Fruit fly (Drosophila melanogaster) whole organism, embryonic: ENCODE data around the gene CG11085.
A peak's percentile ranks its signal among the peaks of the same experiment; 100 is the strongest.

ENCODE experiments used
- Ada2b ChIP-seq: fragments of 200-800 bp; sonication (Bioruptor generic); IDR thresholded peaks from 2 replicates; pipeline ENCODE4 v1.3.6; 2022; ENCODE audit warnings: missing biosample characterization, missing genetic modification characterization
- Aef1 ChIP-seq: fragments of 200-800 bp; sonication (Bioruptor generic); IDR thresholded peaks from 3 replicates; pipeline ENCODE4 v1.3.6; 2022; ENCODE audit warnings: missing biosample characterization, missing genetic modification characterization
- B-H2 ChIP-seq: fragments of 200-800 bp; sonication (Bioruptor generic); optimal IDR thresholded peaks from 2 replicates; lab custom pipeline; 2018; ENCODE audit warnings: missing biosample characterization, mild to moderate bottlenecking, missing genetic modification characterization
- Blimp-1 ChIP-seq: fragments of 200-800 bp; sonication (Bioruptor generic); optimal IDR thresholded peaks from 3 replicates; lab custom pipeline; 2018; ENCODE audit warnings: missing biosample characterization, missing genetic modification characterization, mild to moderate bottlenecking, moderate library complexity, missing genetic modification reagents
- Bteb2 ChIP-seq: fragments of 200-800 bp; sonication (Bioruptor generic); optimal IDR thresholded peaks from 2 replicates; lab custom pipeline; 2016; ENCODE audit warnings: missing biosample characterization, missing genetic modification characterization
- CG10267 ChIP-seq: fragments of 200-800 bp; sonication (Bioruptor generic); optimal IDR thresholded peaks from 2 replicates; lab custom pipeline; 2018; ENCODE audit warnings: missing biosample characterization, mild to moderate bottlenecking, missing genetic modification characterization, moderate library complexity
- CG10321 ChIP-seq: fragments of 200-800 bp; sonication (Bioruptor generic); IDR thresholded peaks from 2 replicates; pipeline ENCODE4 v1.3.6; 2022; ENCODE audit warnings: missing biosample characterization, missing genetic modification characterization
- CG10366 ChIP-seq: fragments of 200-800 bp; sonication (Bioruptor generic); IDR thresholded peaks from 2 replicates; pipeline ENCODE4 v1.3.6; 2022; ENCODE audit warnings: missing biosample characterization, missing genetic modification characterization
- CG11696 ChIP-seq: fragments of 200-800 bp; sonication (Bioruptor generic); IDR thresholded peaks from 2 replicates; pipeline ENCODE4 v1.3.6; 2022; ENCODE audit warnings: missing biosample characterization, missing genetic modification characterization
- CG12155 ChIP-seq: fragments of 200-800 bp; sonication (Bioruptor generic); optimal IDR thresholded peaks from 3 replicates; lab custom pipeline; 2016; ENCODE audit warnings: missing biosample characterization, missing genetic modification characterization
- CG12299 ChIP-seq: fragments of 200-800 bp; sonication (Bioruptor generic); optimal IDR thresholded peaks from 2 replicates; lab custom pipeline; 2018; ENCODE audit warnings: missing biosample characterization, mild to moderate bottlenecking, missing genetic modification characterization
- CG13775 ChIP-seq: fragments of 200-800 bp; sonication (Bioruptor generic); optimal IDR thresholded peaks from 3 replicates; lab custom pipeline; 2017; ENCODE audit warnings: missing biosample characterization, mild to moderate bottlenecking, missing genetic modification characterization
- CG15011 ChIP-seq: fragments of 200-800 bp; sonication (Bioruptor generic); optimal IDR thresholded peaks from 3 replicates; lab custom pipeline; 2018; ENCODE audit warnings: missing biosample characterization, mild to moderate bottlenecking, missing genetic modification characterization
- CG1792 ChIP-seq: fragments of 200-800 bp; sonication (Bioruptor generic); optimal IDR thresholded peaks from 2 replicates; lab custom pipeline; 2016; ENCODE audit warnings: missing biosample characterization, missing genetic modification characterization
- CG18476 ChIP-seq: fragments of 200-800 bp; sonication (Bioruptor generic); optimal IDR thresholded peaks from 2 replicates; lab custom pipeline; 2016; ENCODE audit warnings: missing biosample characterization, mild to moderate bottlenecking, missing genetic modification characterization
- CG4328 ChIP-seq: fragments of 200-800 bp; sonication (Bioruptor generic); optimal IDR thresholded peaks from 3 replicates; lab custom pipeline; 2017; ENCODE audit warnings: missing biosample characterization, missing genetic modification reagents, missing genetic modification characterization
- CG6689 ChIP-seq: fragments of 200-800 bp; sonication (Bioruptor generic); IDR thresholded peaks from 2 replicates; pipeline ENCODE4 v1.3.6; 2022; ENCODE audit warnings: missing biosample characterization, missing genetic modification characterization
- CG7357 ChIP-seq: fragments of 200-800 bp; sonication (Bioruptor generic); IDR thresholded peaks from 3 replicates; pipeline ENCODE4 v1.3.6; 2022; ENCODE audit warnings: missing biosample characterization, missing genetic modification characterization
- CG7963 ChIP-seq: fragments of 200-800 bp; sonication (Bioruptor generic); IDR thresholded peaks from 3 replicates; pipeline ENCODE4 v1.3.6; 2022; ENCODE audit warnings: missing biosample characterization, missing genetic modification characterization; ENCODE audit not compliant: partially characterized antibody
- CG8281 ChIP-seq: fragments of 200-800 bp; sonication (Bioruptor generic); optimal IDR thresholded peaks from 2 replicates; lab custom pipeline; 2018; ENCODE audit warnings: missing biosample characterization, mild to moderate bottlenecking, missing genetic modification characterization, moderate library complexity
- CG8388 ChIP-seq: fragments of 200-800 bp; sonication (Bioruptor generic); optimal IDR thresholded peaks from 2 replicates; lab custom pipeline; 2019; ENCODE audit warnings: missing biosample characterization, mild to moderate bottlenecking, missing genetic modification characterization, moderate library complexity
- Gsc ChIP-seq: fragments of 200-800 bp; sonication (Bioruptor generic); IDR thresholded peaks from 2 replicates; pipeline ENCODE4 v1.3.6; 2022; ENCODE audit warnings: missing biosample characterization, missing genetic modification characterization
- HLH54F ChIP-seq: fragments of 200-800 bp; sonication (Bioruptor generic); optimal IDR thresholded peaks from 3 replicates; lab custom pipeline; 2016; ENCODE audit warnings: missing biosample characterization, missing genetic modification characterization
- Hr78 ChIP-seq, 2 experiments: fragments of 200-800 bp in 1 of 2; fragments of >200 bp in 1 of 2; sonication (Bioruptor generic) in 1 of 2; optimal IDR thresholded peaks; 2 replicates each; lab custom pipeline; 2017 to 2019; ENCODE audit warnings: missing biosample characterization in 2 of 2, missing genetic modification characterization in 2 of 2, mild to moderate bottlenecking in 1 of 2, moderate library complexity in 1 of 2
- NFAT ChIP-seq: fragments of 200-800 bp; sonication (Bioruptor generic); IDR thresholded peaks from 2 replicates; pipeline ENCODE4 v1.3.6; 2022; ENCODE audit warnings: missing biosample characterization, missing genetic modification characterization
- Spps ChIP-seq: fragments of 200-800 bp; sonication (Bioruptor generic); optimal IDR thresholded peaks from 2 replicates; lab custom pipeline; 2018; ENCODE audit warnings: missing biosample characterization, mild to moderate bottlenecking, missing genetic modification characterization
- chn ChIP-seq: fragments of 200-800 bp; sonication (Bioruptor generic); optimal IDR thresholded peaks from 2 replicates; lab custom pipeline; 2016; ENCODE audit warnings: missing biosample characterization, missing genetic modification characterization
- crol ChIP-seq: fragments of 200-800 bp; sonication (Bioruptor generic); IDR thresholded peaks from 2 replicates; pipeline ENCODE4 v1.3.6; 2022; ENCODE audit warnings: missing biosample characterization, missing genetic modification characterization
- dmrt11E ChIP-seq: fragments of 200-800 bp; sonication (Bioruptor generic); optimal IDR thresholded peaks from 3 replicates; lab custom pipeline; 2018; ENCODE audit warnings: missing biosample characterization, mild to moderate bottlenecking, missing genetic modification characterization, moderate library complexity
- en ChIP-seq: fragments of 200-800 bp; sonication (Bioruptor generic); optimal IDR thresholded peaks from 2 replicates; lab custom pipeline; 2016; ENCODE audit warnings: missing biosample characterization, missing genetic modification characterization
- fd3F ChIP-seq: fragments of 200-800 bp; sonication (Bioruptor generic); optimal IDR thresholded peaks from 2 replicates; lab custom pipeline; 2018; ENCODE audit warnings: missing biosample characterization, mild to moderate bottlenecking, missing genetic modification characterization, moderate library complexity
- fru ChIP-seq: fragments of >200 bp; optimal IDR thresholded peaks from 2 replicates; lab custom pipeline; 2017
- klu ChIP-seq: fragments of 200-800 bp; sonication (Bioruptor generic); IDR thresholded peaks from 2 replicates; pipeline ENCODE4 v1.3.6; 2022; ENCODE audit warnings: missing biosample characterization, missing genetic modification characterization
- lab ChIP-seq: fragments of 200-800 bp; sonication (Bioruptor generic); optimal IDR thresholded peaks from 3 replicates; lab custom pipeline; 2017; ENCODE audit warnings: missing biosample characterization, missing genetic modification characterization, mild to moderate bottlenecking, moderate library complexity, missing genetic modification reagents
- lola ChIP-seq, 3 experiments: fragments of >200 bp in 2 of 3; fragments of 200-800 bp in 1 of 3; sonication (Bioruptor generic) in 1 of 3; optimal IDR thresholded peaks; 2 replicates each; lab custom pipeline; 2017 to 2019; ENCODE audit warnings: missing biosample characterization in 3 of 3, missing genetic modification characterization in 3 of 3, mild to moderate bottlenecking in 1 of 3, moderate library complexity in 1 of 3
- maf-S ChIP-seq: fragments of 200-800 bp; sonication (Bioruptor generic); optimal IDR thresholded peaks from 2 replicates; lab custom pipeline; 2016; ENCODE audit warnings: missing biosample characterization, missing genetic modification characterization
- mam ChIP-seq: fragments of 200-800 bp; sonication (Bioruptor generic); optimal IDR thresholded peaks from 3 replicates; lab custom pipeline; 2016; ENCODE audit warnings: missing biosample characterization, missing genetic modification characterization
- mld ChIP-seq: fragments of 200-800 bp; sonication (Bioruptor generic); IDR thresholded peaks from 3 replicates; pipeline ENCODE4 v1.3.6; 2022; ENCODE audit warnings: missing biosample characterization, missing genetic modification characterization; ENCODE audit not compliant: partially characterized antibody
- nmo ChIP-seq: fragments of 200-800 bp; sonication (Bioruptor generic); optimal IDR thresholded peaks from 2 replicates; lab custom pipeline; 2018; ENCODE audit warnings: missing biosample characterization, mild to moderate bottlenecking, missing genetic modification characterization, moderate library complexity
- pho ChIP-seq: fragments of 200-800 bp; sonication (Bioruptor generic); optimal IDR thresholded peaks from 2 replicates; lab custom pipeline; 2016; ENCODE audit warnings: missing biosample characterization, missing genetic modification characterization
- sim ChIP-seq: fragments of 200-800 bp; sonication (Bioruptor generic); IDR thresholded peaks from 2 replicates; pipeline ENCODE4 v1.3.6; 2022; ENCODE audit warnings: missing biosample characterization, missing genetic modification characterization
- slp2 ChIP-seq: fragments of 200-800 bp; sonication (Bioruptor generic); optimal IDR thresholded peaks from 2 replicates; lab custom pipeline; 2016; ENCODE audit warnings: missing biosample characterization, missing genetic modification characterization
- ssp ChIP-seq: fragments of 200-800 bp; sonication (Bioruptor generic); IDR thresholded peaks from 2 replicates; pipeline ENCODE4 v1.3.6; 2022; ENCODE audit warnings: missing biosample characterization, missing genetic modification characterization
- tgo ChIP-seq: fragments of 200-800 bp; sonication (Bioruptor generic); IDR thresholded peaks from 3 replicates; pipeline ENCODE4 v1.3.6; 2022; ENCODE audit warnings: missing biosample characterization, missing genetic modification characterization
- trem ChIP-seq: fragments of 200-800 bp; optimal IDR thresholded peaks from 3 replicates; lab custom pipeline; 2019; ENCODE audit warnings: missing biosample characterization, mild to moderate bottlenecking, missing genetic modification characterization, moderate library complexity
- unc-4 ChIP-seq: fragments of 200-800 bp; sonication (Bioruptor generic); IDR thresholded peaks from 2 replicates; pipeline ENCODE4 v1.3.6; 2022; ENCODE audit warnings: missing biosample characterization, missing genetic modification characterization; ENCODE audit not compliant: partially characterized antibody
- unpg ChIP-seq: fragments of 200-800 bp; sonication (Bioruptor generic); optimal IDR thresholded peaks from 3 replicates; lab custom pipeline; 2018; ENCODE audit warnings: missing biosample characterization, mild to moderate bottlenecking, missing genetic modification characterization, moderate library complexity
- z ChIP-seq: fragments of 200-800 bp; sonication (Bioruptor generic); IDR thresholded peaks from 3 replicates; pipeline ENCODE4 v1.3.6; 2022; ENCODE audit warnings: missing biosample characterization, missing genetic modification characterization
- zen ChIP-seq: fragments of 200-800 bp; sonication (Bioruptor generic); optimal IDR thresholded peaks from 3 replicates; lab custom pipeline; 2018; ENCODE audit warnings: missing biosample characterization, mild to moderate bottlenecking, missing genetic modification characterization, moderate library complexity

Gene CG11085

dm6 chrX:12578701-12579372 lies 37.3 kb upstream of the CG11085 start (continued):
- peak; percentile 70 for TF ChIP-seq lab (GFP tag; lab: Kevin White, UChicago)
- TF ChIP-seq unc-4 (GFP tag; lab: Robert Waterston, UW): no peak
- TF ChIP-seq Ada2b (GFP tag; lab: Robert Waterston, UW): peak; percentile 41; the same call in 1 of the 2 replicates
- peak; percentile 11 for TF ChIP-seq pho (GFP tag; lab: Kevin White, UChicago)
- peak; percentile 46; the same call in 1 of the 3 replicates for TF ChIP-seq tgo (GFP tag; lab: Robert Waterston, UW)
- TF ChIP-seq dmrt11E (tag; lab: Kevin White, UChicago): peak; percentile 39
- TF ChIP-seq CG10366 (GFP tag; lab: Robert Waterston, UW): peak; percentile 29; the same call in 1 of the 2 replicates
- no peak for TF ChIP-seq z
- peak; percentile 28 for TF ChIP-seq CG12155 (GFP tag; lab: Kevin White, UChicago)
- TF ChIP-seq zen: peak; percentile 16
- peak; percentile 68 for TF ChIP-seq Blimp-1
- TF ChIP-seq CG12299 (tag; lab: Kevin White, UChicago): peak; percentile 3
- TF ChIP-seq CG7357 (GFP tag; lab: Robert Waterston, UW): peak; percentile 38; the same call in 1 of the 3 replicates
- peak; percentile 32 for TF ChIP-seq chn
- TF ChIP-seq CG4328 (GFP tag; lab: Kevin White, UChicago): no peak
- TF ChIP-seq Aef1 (GFP tag; lab: Robert Waterston, UW): peak; percentile 52
- TF ChIP-seq ssp: peak; percentile 15; the same call in 1 of the 2 replicates
- peak; percentile 35 for TF ChIP-seq trem (tag; lab: Kevin White, UChicago)
- peak in 1 of 2 experiments; percentile 26 for TF ChIP-seq Hr78 (GFP tag; optimal IDR thresholded peaks at IDR 0.05; lab: Kevin White, UChicago)
- TF ChIP-seq CG7963: peak; percentile 34; the same call in 1 of the 3 replicates
- peak; percentile 39 for TF ChIP-seq fd3F (GFP tag; lab: Kevin White, UChicago)
- peak; percentile 99 for TF ChIP-seq crol (GFP tag; lab: Robert Waterston, UW)
- TF ChIP-seq nmo (GFP tag; lab: Kevin White, UChicago): peak; percentile 77
- no peak for TF ChIP-seq maf-S (GFP tag; lab: Kevin White, UChicago)
- TF ChIP-seq mld: no peak
- peak; percentile 4 for TF ChIP-seq HLH54F
- TF ChIP-seq CG13775 (GFP tag; lab: Kevin White, UChicago): peak; percentile 40
- TF ChIP-seq CG15011: peak; percentile 58
- no peak for TF ChIP-seq Gsc (GFP tag; lab: Robert Waterston, UW)
- no peak for TF ChIP-seq fru (lab: Kevin White, UChicago)
- peak; percentile 43 for TF ChIP-seq CG18476 (GFP tag; lab: Kevin White, UChicago)
- TF ChIP-seq NFAT (GFP tag; lab: Robert Waterston, UW): no peak
- no peak for TF ChIP-seq en (GFP tag; lab: Kevin White, UChicago)
- TF ChIP-seq CG6689 (GFP tag; lab: Robert Waterston, UW): peak; percentile 52; the same call in 1 of the 2 replicates
- TF ChIP-seq CG11696 (GFP tag; lab: Robert Waterston, UW): peak; percentile 91
- TF ChIP-seq slp2 (GFP tag; lab: Kevin White, UChicago): no peak
- TF ChIP-seq CG10267 (tag; lab: Kevin White, UChicago): peak; percentile 47
- peak; percentile 78 for TF ChIP-seq CG10321
- TF ChIP-seq lola (GFP tag; optimal IDR thresholded peaks at IDR 0.05; lab: Kevin White, UChicago): peak in 1 of 3 experiments; percentile 61
- TF ChIP-seq Bteb2 (GFP tag; lab: Kevin White, UChicago): peak; percentile 31
- no peak for TF ChIP-seq B-H2 (GFP tag; lab: Kevin White, UChicago)
- no peak for TF ChIP-seq sim (GFP tag; lab: Robert Waterston, UW)
- TF ChIP-seq mam (GFP tag; lab: Kevin White, UChicago): peak; percentile 11
- TF ChIP-seq CG1792 (GFP tag; lab: Kevin White, UChicago): no peak
- 0 out of 2 replicates have a peak, but pooled peaks have one; percentile 8 for TF ChIP-seq klu (GFP tag; lab: Robert Waterston, UW)
- peak; percentile 73 for TF ChIP-seq unpg (GFP tag; lab: Kevin White, UChicago)
- TF ChIP-seq CG8388 (GFP tag; lab: Kevin White, UChicago): peak; percentile 61
- no peak for TF ChIP-seq Spps
- TF ChIP-seq CG8281 (tag; lab: Kevin White, UChicago): no peak
